Worm (Caenorhabditis elegans): ENCODE data around the gene C16D9.1.

The C16D9.1 gene

ce11 chrV:8228712-8229119, 30.4 kb upstream of the C16D9.1 start (continued):
- TF ChIP-seq cebp-1 (GFP tag; IDR thresholded peaks at IDR 0.05): 0 out of 2 replicates have a peak, but pooled peaks have one; percentile 20
- TF ChIP-seq cebp-1 (tag; optimal IDR thresholded peaks at IDR 0.05): no peak
- no peak for TF ChIP-seq F55B11.4 (tag; optimal IDR thresholded peaks at IDR 0.05; ENCODE audit: borderline replicate concordance, insufficient read depth)
- peak; percentile 70; the same call in 1 of the 2 replicates for TF ChIP-seq lir-1 (GFP tag; conservative IDR thresholded peaks at IDR 0.05)
- peak; percentile 17 for TF ChIP-seq sptf-2 (GFP tag; optimal IDR thresholded peaks at IDR 0.05)
- TF ChIP-seq egl-44 (GFP tag; IDR thresholded peaks at IDR 0.05): 0 out of 2 replicates have a peak, but pooled peaks have one; percentile 38
- TF ChIP-seq T07F8.4 (tag; optimal IDR thresholded peaks at IDR 0.05): peak; percentile 20
- TF ChIP-seq unc-130 (GFP tag; optimal IDR thresholded peaks at IDR 0.05): peak; percentile 62
- peak; percentile 90 for TF ChIP-seq hrde-1 (tag; optimal IDR thresholded peaks at IDR 0.05; ENCODE audit: borderline replicate concordance)
- TF ChIP-seq snpc-1.3 (tag; optimal IDR thresholded peaks at IDR 0.05; ENCODE audit: insufficient read depth): peak; percentile 98
- peak; percentile 73; the same call in 1 of the 2 replicates for TF ChIP-seq ztf-25 (GFP tag; IDR thresholded peaks at IDR 0.05)
- TF ChIP-seq gei-17 (GFP tag; optimal IDR thresholded peaks at IDR 0.05): peak; percentile 55
- TF ChIP-seq bed-1 (GFP tag; IDR thresholded peaks at IDR 0.05): no peak
- TF ChIP-seq Y95B8A.8 (GFP tag; IDR thresholded peaks at IDR 0.05): peak; percentile 86
- TF ChIP-seq sdz-38 (tag; optimal IDR thresholded peaks at IDR 0.05): no peak
- peak; percentile 99 for TF ChIP-seq him-1 (tag; optimal IDR thresholded peaks at IDR 0.05)
- TF ChIP-seq mes-4 (tag; optimal IDR thresholded peaks at IDR 0.05): peak; percentile 36
- TF ChIP-seq Y79H2A.3 (GFP tag; conservative IDR thresholded peaks at IDR 0.05): 0 out of 2 replicates have a peak, but pooled peaks have one; percentile 65
- peak; percentile 74 for TF ChIP-seq madf-3 (GFP tag; IDR thresholded peaks at IDR 0.05)
- peak; percentile 59 for TF ChIP-seq B0261.1 (tag; optimal IDR thresholded peaks at IDR 0.05)
- peak; percentile 67 for TF ChIP-seq atf-7 (tag; optimal IDR thresholded peaks at IDR 0.05)
- no peak for TF ChIP-seq T26A5.8 (tag; optimal IDR thresholded peaks at IDR 0.05)
- peak; percentile 94 for TF ChIP-seq attf-6 (GFP tag; IDR thresholded peaks at IDR 0.05)
- TF ChIP-seq zfh-2 (GFP tag; conservative IDR thresholded peaks at IDR 0.05): peak; percentile 75
- TF ChIP-seq pha-4 (tag; optimal IDR thresholded peaks at IDR 0.05): no peak
- peak; percentile 54 for TF ChIP-seq K12H6.12 (tag; optimal IDR thresholded peaks at IDR 0.05)
- peak; percentile 74 for TF ChIP-seq F23B12.7 (tag; optimal IDR thresholded peaks at IDR 0.05; ENCODE audit: insufficient read depth)
- TF ChIP-seq let-607 (tag; optimal IDR thresholded peaks at IDR 0.05): peak; percentile 19 to 22
- no peak for TF ChIP-seq F57C9.4 (tag; optimal IDR thresholded peaks at IDR 0.05)
- TF ChIP-seq zim-3 (tag; optimal IDR thresholded peaks at IDR 0.05): peak; percentile 1
- peak; percentile 71 for TF ChIP-seq F33H1.4 (GFP tag; IDR thresholded peaks at IDR 0.05)
- TF ChIP-seq athp-1 (tag; optimal IDR thresholded peaks at IDR 0.05): peak; percentile 40

- no peak for TF ChIP-seq K12H6.12 (tag; optimal IDR thresholded peaks at IDR 0.05)
- no peak for TF ChIP-seq let-526 (GFP tag; IDR thresholded peaks at IDR 0.05)
- TF ChIP-seq ceh-100 (GFP tag; IDR thresholded peaks at IDR 0.05): peak; percentile 12; the same call in 1 of the 2 replicates
- no peak for TF ChIP-seq madf-3 (GFP tag; IDR thresholded peaks at IDR 0.05)
- TF ChIP-seq athp-1 (tag; optimal IDR thresholded peaks at IDR 0.05): no peak
- no peak for TF ChIP-seq sptf-2 (GFP tag; optimal IDR thresholded peaks at IDR 0.05)
- no peak for TF ChIP-seq B0336.3 (GFP tag; IDR thresholded peaks at IDR 0.05)
- no peak for TF ChIP-seq F52B5.7 (tag; optimal IDR thresholded peaks at IDR 0.05)
- TF ChIP-seq tbx-9 (tag; optimal IDR thresholded peaks at IDR 0.05; ENCODE audit: borderline replicate concordance): no peak
- no peak for TF ChIP-seq lin-35 (GFP tag; optimal IDR thresholded peaks at IDR 0.05)
- no peak for TF ChIP-seq F57C9.4 (tag; optimal IDR thresholded peaks at IDR 0.05)
- peak; percentile 91 for TF ChIP-seq tbp1 (GFP tag; optimal IDR thresholded peaks at IDR 0.05)
- TF ChIP-seq K11D2.4 (GFP tag; IDR thresholded peaks at IDR 0.05): no peak
- TF ChIP-seq ztf-3 (GFP tag; optimal IDR thresholded peaks at IDR 0.05): no peak
- TF ChIP-seq F55B11.4 (tag; optimal IDR thresholded peaks at IDR 0.05; ENCODE audit: borderline replicate concordance, insufficient read depth): no peak
- peak; percentile 53; the same call in 1 of the 2 replicates for TF ChIP-seq madf-6 (GFP tag; IDR thresholded peaks at IDR 0.05)
- peak; percentile 59; the same call in 1 of the 2 replicates for TF ChIP-seq attf-6 (GFP tag; IDR thresholded peaks at IDR 0.05)
- peak; percentile 78 for TF ChIP-seq him-1 (tag; optimal IDR thresholded peaks at IDR 0.05)
- no peak for TF ChIP-seq hlh-12 (tag; optimal IDR thresholded peaks at IDR 0.05)
- no peak for TF ChIP-seq Y79H2A.3 (GFP tag; conservative IDR thresholded peaks at IDR 0.05)
- no peak for TF ChIP-seq Y67H2A.10 (GFP tag; conservative IDR thresholded peaks at IDR 0.05)
- TF ChIP-seq lin-54 (GFP tag; optimal IDR thresholded peaks at IDR 0.05): no peak
- TF ChIP-seq ztf-28 (GFP tag; IDR thresholded peaks at IDR 0.05): no peak
- TF ChIP-seq sdz-38 (tag; optimal IDR thresholded peaks at IDR 0.05): no peak
- TF ChIP-seq hrde-1 (tag; optimal IDR thresholded peaks at IDR 0.05; ENCODE audit: borderline replicate concordance): no peak
Measured at ce11 chrV:8230056-8230455, 29.1 kb upstream of the C16D9.1 start.
